Fruit fly (Drosophila melanogaster) whole organism: Measurements from ENCODE around the gene EloA.

Experiments used
- EcR ChIP-seq, 2 experiments: fragments of >200 bp; optimal IDR thresholded peaks; 2 replicates each; lab custom pipeline; 2017; ENCODE audit warnings: missing biosample characterization in 2 of 2, missing genetic modification characterization in 2 of 2, missing genetic modification reagents in 2 of 2
- pan ChIP-seq: fragments of >200 bp; optimal IDR thresholded peaks from 2 replicates; lab custom pipeline; 2017
- usp ChIP-seq: fragments of >200 bp; optimal IDR thresholded peaks from 2 replicates; lab custom pipeline; 2017; ENCODE audit warnings: missing biosample characterization, missing genetic modification characterization, mixed read lengths

DNA sequence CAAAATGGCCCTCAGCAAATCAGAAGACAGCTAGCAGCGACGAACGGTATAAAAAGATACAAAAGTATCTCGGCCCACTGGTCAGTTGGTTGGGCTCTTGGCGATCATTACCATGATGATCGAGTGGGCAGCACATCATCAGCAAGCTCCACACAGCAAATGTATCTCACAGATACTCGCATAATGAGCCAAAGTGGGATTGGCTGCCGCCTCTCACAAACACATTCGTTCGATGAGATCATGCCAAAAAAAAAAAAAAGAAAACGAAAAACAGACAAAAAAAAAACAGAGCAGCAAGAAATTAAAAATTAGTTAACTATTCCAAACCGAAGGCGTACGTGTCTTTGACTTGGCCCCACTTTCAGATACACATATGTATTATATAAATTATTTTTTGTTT lies 44.8 kb downstream of the EloA start:
- TF ChIP-seq pan (lab: Kevin White, UChicago) (no peak), usp (GFP tag; lab: Kevin White, UChicago) (no peak), EcR (GFP tag; optimal IDR thresholded peaks at IDR 0.05; lab: Kevin White, UChicago) (no peak)
